Fruit fly (Drosophila melanogaster) whole organism, embryonic: ENCODE data around the gene CG46308.

ENCODE experiments used
- Ada2b ChIP-seq: fragments of 200-800 bp; sonication (Bioruptor generic); IDR thresholded peaks from 2 replicates; pipeline ENCODE4 v1.3.6; 2022; ENCODE audit warnings: missing biosample characterization, missing genetic modification characterization
- Atf-2 ChIP-seq: fragments of 200-800 bp; sonication (Bioruptor generic); optimal IDR thresholded peaks from 2 replicates; lab custom pipeline; 2016; ENCODE audit warnings: missing biosample characterization, missing genetic modification characterization
- CG12236 ChIP-seq: fragments of 200-800 bp; sonication (Bioruptor generic); optimal IDR thresholded peaks from 2 replicates; lab custom pipeline; 2016; ENCODE audit warnings: missing biosample characterization, missing genetic modification characterization
- CG13424 ChIP-seq: fragments of 200-800 bp; sonication (Bioruptor generic); optimal IDR thresholded peaks from 2 replicates; lab custom pipeline; 2019; ENCODE audit warnings: missing biosample characterization, mild to moderate bottlenecking, missing genetic modification characterization, moderate library complexity
- CG14667 ChIP-seq: fragments of 200-800 bp; sonication (Bioruptor generic); IDR thresholded peaks from 2 replicates; pipeline ENCODE4 v1.3.6; 2022; ENCODE audit warnings: missing biosample characterization, missing genetic modification characterization
- CG15269 ChIP-seq: fragments of 200-800 bp; sonication (Bioruptor generic); optimal IDR thresholded peaks from 2 replicates; lab custom pipeline; 2018; ENCODE audit warnings: missing biosample characterization, mild to moderate bottlenecking, missing genetic modification characterization, moderate library complexity
- CG15479 ChIP-seq: fragments of 200-800 bp; sonication (Bioruptor generic); optimal IDR thresholded peaks from 3 replicates; lab custom pipeline; 2019; ENCODE audit warnings: missing biosample characterization, mild to moderate bottlenecking, missing genetic modification characterization, moderate library complexity
- CG1603 ChIP-seq: fragments of 200-800 bp; sonication (Bioruptor generic); optimal IDR thresholded peaks from 2 replicates; lab custom pipeline; 2019; ENCODE audit warnings: missing biosample characterization, mild to moderate bottlenecking, missing genetic modification characterization, moderate library complexity
- CG17802 ChIP-seq: fragments of 200-800 bp; sonication (Bioruptor generic); optimal IDR thresholded peaks from 2 replicates; lab custom pipeline; 2018; ENCODE audit warnings: missing biosample characterization, mild to moderate bottlenecking, missing genetic modification characterization, moderate library complexity
- CG18619 ChIP-seq: fragments of 200-800 bp; sonication (Bioruptor generic); optimal IDR thresholded peaks from 3 replicates; lab custom pipeline; 2017; ENCODE audit warnings: missing biosample characterization, mild to moderate bottlenecking, missing genetic modification characterization
- CG2129 ChIP-seq: fragments of 200-800 bp; sonication (Bioruptor generic); IDR thresholded peaks from 2 replicates; pipeline ENCODE4 v1.3.6; 2022; ENCODE audit warnings: missing biosample characterization, missing genetic modification characterization; ENCODE audit not compliant: partially characterized antibody
- CG2889 ChIP-seq: fragments of 200-800 bp; sonication (Bioruptor generic); IDR thresholded peaks from 3 replicates; pipeline ENCODE4 v1.3.6; 2022; ENCODE audit warnings: missing biosample characterization, missing genetic modification characterization
- CG30403 ChIP-seq: fragments of 200-800 bp; sonication (Bioruptor generic); optimal IDR thresholded peaks from 3 replicates; lab custom pipeline; 2016; ENCODE audit warnings: missing biosample characterization, missing genetic modification characterization
- CG31224 ChIP-seq: fragments of 200-800 bp; sonication (Bioruptor generic); IDR thresholded peaks from 2 replicates; pipeline ENCODE4 v1.3.6; 2022; ENCODE audit warnings: missing biosample characterization, missing genetic modification characterization
- CG34422 ChIP-seq: fragments of 200-800 bp; sonication (Bioruptor generic); IDR thresholded peaks from 3 replicates; pipeline ENCODE4 v1.3.6; 2022; ENCODE audit warnings: missing biosample characterization, missing genetic modification characterization
- CG4328 ChIP-seq: fragments of 200-800 bp; sonication (Bioruptor generic); optimal IDR thresholded peaks from 3 replicates; lab custom pipeline; 2017; ENCODE audit warnings: missing biosample characterization, missing genetic modification reagents, missing genetic modification characterization
- CG4730 ChIP-seq: fragments of 200-800 bp; sonication (Bioruptor generic); IDR thresholded peaks from 2 replicates; pipeline ENCODE4 v1.3.6; 2022; ENCODE audit warnings: missing biosample characterization, missing genetic modification characterization
- CG5180 ChIP-seq: fragments of 200-800 bp; sonication (Bioruptor generic); optimal IDR thresholded peaks from 3 replicates; lab custom pipeline; 2017; ENCODE audit warnings: missing biosample characterization, missing genetic modification characterization, mild to moderate bottlenecking, moderate library complexity, missing genetic modification reagents
- CG6254 ChIP-seq: fragments of 200-800 bp; sonication (Bioruptor generic); optimal IDR thresholded peaks from 3 replicates; lab custom pipeline; 2017; ENCODE audit warnings: mild to moderate bottlenecking, missing biosample characterization, missing genetic modification reagents, missing genetic modification characterization
- CG6854 ChIP-seq: fragments of 200-800 bp; sonication (Bioruptor generic); optimal IDR thresholded peaks from 3 replicates; lab custom pipeline; 2017; ENCODE audit warnings: missing biosample characterization, mild to moderate bottlenecking, missing genetic modification characterization
- CG8089 ChIP-seq: fragments of 200-800 bp; sonication (Bioruptor generic); optimal IDR thresholded peaks from 3 replicates; lab custom pipeline; 2016; ENCODE audit warnings: missing biosample characterization, missing genetic modification characterization
- CG8478 ChIP-seq: fragments of >200 bp; optimal IDR thresholded peaks from 2 replicates; lab custom pipeline; 2018
- CG8944 ChIP-seq: fragments of 200-800 bp; sonication (Bioruptor generic); optimal IDR thresholded peaks from 3 replicates; lab custom pipeline; 2016; ENCODE audit warnings: missing biosample characterization, missing genetic modification characterization
- CG9797 ChIP-seq: fragments of 200-800 bp; sonication (Bioruptor generic); optimal IDR thresholded peaks from 3 replicates; lab custom pipeline; 2018; ENCODE audit warnings: missing biosample characterization, mild to moderate bottlenecking, missing genetic modification characterization
- CG9817 ChIP-seq: fragments of 200-800 bp; sonication (Bioruptor generic); optimal IDR thresholded peaks from 2 replicates; lab custom pipeline; 2018; ENCODE audit warnings: missing biosample characterization, mild to moderate bottlenecking, missing genetic modification characterization, moderate library complexity
- D19B ChIP-seq: fragments of 200-800 bp; sonication (Bioruptor generic); optimal IDR thresholded peaks from 2 replicates; lab custom pipeline; 2017; ENCODE audit warnings: missing biosample characterization, mild to moderate bottlenecking, missing genetic modification characterization
- Fer2 ChIP-seq: fragments of 200-800 bp; sonication (Bioruptor generic); optimal IDR thresholded peaks from 2 replicates; lab custom pipeline; 2018; ENCODE audit warnings: missing biosample characterization, mild to moderate bottlenecking, missing genetic modification characterization, moderate library complexity
- Hmr ChIP-seq: fragments of 200-800 bp; sonication (Bioruptor generic); optimal IDR thresholded peaks from 3 replicates; lab custom pipeline; 2017; ENCODE audit warnings: mild to moderate bottlenecking, missing biosample characterization, missing genetic modification reagents, missing genetic modification characterization
- Hmx ChIP-seq: fragments of 200-800 bp; sonication (Bioruptor generic); optimal IDR thresholded peaks from 2 replicates; lab custom pipeline; 2016; ENCODE audit warnings: missing biosample characterization, missing genetic modification characterization
- Hr3 ChIP-seq: fragments of 200-800 bp; sonication (Bioruptor generic); optimal IDR thresholded peaks from 3 replicates; lab custom pipeline; 2016; ENCODE audit warnings: missing biosample characterization, missing genetic modification characterization
- MBD-R2 ChIP-seq: fragments of 200-800 bp; sonication (Bioruptor generic); IDR thresholded peaks from 2 replicates; pipeline ENCODE4 v1.3.6; 2022; ENCODE audit warnings: missing biosample characterization, missing genetic modification characterization
- Rx ChIP-seq: fragments of 200-800 bp; sonication (Bioruptor generic); IDR thresholded peaks from 2 replicates; pipeline ENCODE4 v1.3.6; 2022; ENCODE audit warnings: missing biosample characterization, missing genetic modification characterization
- Sox102F ChIP-seq: fragments of 200-800 bp; sonication (Bioruptor generic); optimal IDR thresholded peaks from 2 replicates; lab custom pipeline; 2018; ENCODE audit warnings: missing biosample characterization, mild to moderate bottlenecking, missing genetic modification characterization, moderate library complexity
- Vsx1 ChIP-seq: fragments of 200-800 bp; sonication (Bioruptor generic); optimal IDR thresholded peaks from 2 replicates; lab custom pipeline; 2017; ENCODE audit warnings: missing biosample characterization, mild to moderate bottlenecking, missing genetic modification characterization, missing genetic modification reagents
- al ChIP-seq: fragments of 200-800 bp; sonication (Bioruptor generic); IDR thresholded peaks from 2 replicates; pipeline ENCODE4 v1.3.6; 2022; ENCODE audit warnings: missing biosample characterization, missing genetic modification characterization
- aop ChIP-seq: fragments of 200-800 bp; sonication (Bioruptor generic); IDR thresholded peaks from 2 replicates; pipeline ENCODE4 v1.3.6; 2022; ENCODE audit warnings: missing biosample characterization, missing genetic modification characterization
- ash1 ChIP-seq: fragments of 200-800 bp; sonication (Bioruptor generic); optimal IDR thresholded peaks from 2 replicates; lab custom pipeline; 2018; ENCODE audit warnings: missing biosample characterization, mild to moderate bottlenecking, missing genetic modification characterization
- bigmax ChIP-seq: fragments of 200-800 bp; sonication (Bioruptor generic); optimal IDR thresholded peaks from 2 replicates; lab custom pipeline; 2018; ENCODE audit warnings: missing biosample characterization, mild to moderate bottlenecking, missing genetic modification characterization
- danr ChIP-seq: fragments of 200-800 bp; sonication (Bioruptor generic); IDR thresholded peaks from 2 replicates; pipeline ENCODE4 v1.3.6; 2022; ENCODE audit warnings: missing biosample characterization, missing genetic modification characterization
- dati ChIP-seq: fragments of 200-800 bp; sonication (Bioruptor generic); IDR thresholded peaks from 2 replicates; pipeline ENCODE4 v1.3.6; 2022; ENCODE audit warnings: missing biosample characterization, missing genetic modification characterization
- fu2 ChIP-seq: fragments of 200-800 bp; sonication (Bioruptor generic); optimal IDR thresholded peaks from 2 replicates; lab custom pipeline; 2016; ENCODE audit warnings: missing biosample characterization, missing genetic modification characterization
- jigr1 ChIP-seq: fragments of 200-800 bp; sonication (Bioruptor generic); IDR thresholded peaks from 3 replicates; pipeline ENCODE4 v1.3.6; 2022; ENCODE audit warnings: missing biosample characterization, missing genetic modification characterization
- lab ChIP-seq: fragments of 200-800 bp; sonication (Bioruptor generic); optimal IDR thresholded peaks from 3 replicates; lab custom pipeline; 2017; ENCODE audit warnings: missing biosample characterization, missing genetic modification characterization, mild to moderate bottlenecking, moderate library complexity, missing genetic modification reagents
- nerfin-1 ChIP-seq: fragments of 200-800 bp; sonication (Bioruptor generic); optimal IDR thresholded peaks from 3 replicates; lab custom pipeline; 2019; ENCODE audit warnings: missing biosample characterization, mild to moderate bottlenecking, missing genetic modification characterization, moderate library complexity
- p53 ChIP-seq: fragments of 200-800 bp; sonication (Bioruptor generic); optimal IDR thresholded peaks from 2 replicates; lab custom pipeline; 2016; ENCODE audit warnings: missing biosample characterization, missing genetic modification characterization
- row ChIP-seq: fragments of 200-800 bp; sonication (Bioruptor generic); IDR thresholded peaks from 3 replicates; pipeline ENCODE4 v1.3.6; 2022; ENCODE audit warnings: missing biosample characterization, missing genetic modification characterization
- sens-2 ChIP-seq: fragments of 200-800 bp; sonication (Bioruptor generic); IDR thresholded peaks from 2 replicates; pipeline ENCODE4 v1.3.6; 2022; ENCODE audit warnings: missing biosample characterization, missing genetic modification characterization
- vfl ChIP-seq: fragments of 200-800 bp; sonication (Bioruptor generic); optimal IDR thresholded peaks from 2 replicates; lab custom pipeline; 2016; ENCODE audit warnings: missing biosample characterization, missing genetic modification characterization
- zen2 ChIP-seq: fragments of 200-800 bp; sonication (Bioruptor generic); IDR thresholded peaks from 3 replicates; pipeline ENCODE4 v1.3.6; 2022; ENCODE audit warnings: missing biosample characterization, missing genetic modification characterization; ENCODE audit not compliant: partially characterized antibody

Gene CG46308

dm6 chr2L:13547738-13548726 lies 86.5 kb downstream of the CG46308 start (continued):
- TF ChIP-seq zen2 (GFP tag; lab: Robert Waterston, UW) (no peak), CG8478 (no peak), CG34422 (GFP tag; lab: Robert Waterston, UW) (peak; percentile 21; the same call in 1 of the 3 replicates), D19B (peak; percentile 20), CG8089 (GFP tag; lab: Kevin White, UChicago) (no peak), sens-2 (GFP tag; lab: Robert Waterston, UW) (no peak), vfl (peak; percentile 29), CG30403 (peak; percentile 77), CG2889 (GFP tag; lab: Robert Waterston, UW) (no peak), bigmax (no peak), CG9817 (peak; percentile 33), CG8944 (GFP tag; lab: Kevin White, UChicago) (peak; percentile 50), aop (GFP tag; lab: Robert Waterston, UW) (no peak), CG31224 (GFP tag; lab: Robert Waterston, UW) (peak; percentile 27; the same call in 1 of the 2 replicates), CG13424 (tag; lab: Kevin White, UChicago) (peak; percentile 32), ash1 (GFP tag; lab: Kevin White, UChicago) (no peak), CG5180 (GFP tag; lab: Kevin White, UChicago) (no peak), Vsx1 (GFP tag; lab: Kevin White, UChicago) (no peak), Rx (GFP tag; lab: Robert Waterston, UW) (no peak), dati (GFP tag; lab: Robert Waterston, UW) (no peak), CG18619 (GFP tag; lab: Kevin White, UChicago) (peak; percentile 30), CG4730 (GFP tag; lab: Robert Waterston, UW) (no peak), Ada2b (GFP tag; lab: Robert Waterston, UW) (0 out of 2 replicates have a peak, but pooled peaks have one; percentile 21), Hr3 (GFP tag; lab: Kevin White, UChicago) (peak; percentile 33), Hmr (GFP tag; lab: Kevin White, UChicago) (peak; percentile 58), Sox102F (GFP tag; lab: Kevin White, UChicago) (peak; percentile 24), p53 (no peak), CG17802 (tag; lab: Kevin White, UChicago) (no peak), row (peak; percentile 73), Fer2 (tag; lab: Kevin White, UChicago) (no peak), MBD-R2 (GFP tag; lab: Robert Waterston, UW) (no peak), Atf-2 (GFP tag; lab: Kevin White, UChicago) (peak; percentile 39), CG6854 (GFP tag; lab: Kevin White, UChicago) (no peak), CG15479 (GFP tag; lab: Kevin White, UChicago) (no peak), CG1603 (tag; lab: Kevin White, UChicago) (no peak), al (GFP tag; lab: Robert Waterston, UW) (no peak), danr (GFP tag; lab: Robert Waterston, UW) (no peak), CG6254 (GFP tag; lab: Kevin White, UChicago) (no peak), lab (GFP tag; lab: Kevin White, UChicago) (peak; percentile 53), CG2129 (GFP tag; lab: Robert Waterston, UW) (no peak), CG14667 (GFP tag; lab: Robert Waterston, UW) (no peak), CG9797 (GFP tag; lab: Kevin White, UChicago) (no peak), jigr1 (GFP tag; lab: Robert Waterston, UW) (no peak), Hmx (GFP tag; lab: Kevin White, UChicago) (peak; percentile 45), fu2 (GFP tag; lab: Kevin White, UChicago) (peak; percentile 57), CG15269 (peak; percentile 53), CG12236 (GFP tag; lab: Kevin White, UChicago) (no peak), CG4328 (GFP tag; lab: Kevin White, UChicago) (peak; percentile 29), nerfin-1 (tag; lab: Kevin White, UChicago) (peak; percentile 50)
